Worm (Caenorhabditis elegans): ENCODE results near the gene thn-2.

thn-2 gene

DNA sequence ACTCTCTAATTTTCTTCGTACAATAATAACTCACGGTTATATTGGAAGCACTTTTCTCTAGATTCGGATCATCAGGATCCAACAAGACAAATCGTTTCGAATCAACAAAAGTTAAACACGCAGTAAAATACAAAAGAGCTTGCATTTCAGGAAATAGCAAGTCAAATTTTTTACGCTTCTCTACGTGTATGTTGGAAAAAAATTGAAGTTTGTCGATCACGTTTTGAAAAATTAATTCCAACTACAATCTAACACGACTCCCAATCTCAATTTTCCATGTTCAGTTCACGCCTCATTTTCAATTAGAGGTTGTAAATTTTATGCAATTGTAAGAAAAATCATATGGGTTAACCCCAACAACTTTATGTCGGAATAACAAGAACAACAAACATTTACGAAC, 7.0 kb downstream of the thn-2 start, which contains the start of gene spe-45 (continued):
- TF ChIP-seq nhr-179 (tag; optimal IDR thresholded peaks at IDR 0.05) (no peak), ztf-18 (tag; optimal IDR thresholded peaks at IDR 0.05) (no peak), B0035.1 (tag; optimal IDR thresholded peaks at IDR 0.05) (no peak), ceh-91 (GFP tag; IDR thresholded peaks at IDR 0.05) (no peak), rcor-1 (GFP tag; IDR thresholded peaks at IDR 0.05) (peak; percentile 32; the same call in 1 of the 2 replicates), nfyb-1 (GFP tag; IDR thresholded peaks at IDR 0.05) (no peak), hlh-26 (GFP tag; conservative IDR thresholded peaks at IDR 0.05) (no peak), ztf-22 (GFP tag; optimal IDR thresholded peaks at IDR 0.05) (no peak), ceh-79 (tag; optimal IDR thresholded peaks at IDR 0.05) (no peak), lin-35 (GFP tag; optimal IDR thresholded peaks at IDR 0.05) (peak in 1 of 3 experiments; percentile 38), tbx-9 (tag; optimal IDR thresholded peaks at IDR 0.05; ENCODE audit: borderline replicate concordance) (no peak), ama-1 (optimal IDR thresholded peaks at IDR 0.05) (no peak), ama-1 (GFP tag; optimal IDR thresholded peaks at IDR 0.05) (peak in 1 of 2 experiments; percentile 74), F23B12.7 (tag; optimal IDR thresholded peaks at IDR 0.05; ENCODE audit: insufficient read depth) (no peak), chd-7 (tag; optimal IDR thresholded peaks at IDR 0.05) (no peak), mxl-1 (tag; optimal IDR thresholded peaks at IDR 0.05) (no peak), madf-6 (GFP tag; IDR thresholded peaks at IDR 0.05) (peak; percentile 73), cebp-2 (GFP tag; IDR thresholded peaks at IDR 0.05) (peak; percentile 81; the same call in 1 of the 2 replicates), madf-10 (tag; optimal IDR thresholded peaks at IDR 0.05) (no peak), bed-2 (GFP tag; IDR thresholded peaks at IDR 0.05) (no peak), mel-28 (tag; optimal IDR thresholded peaks at IDR 0.05; ENCODE audit: borderline replicate concordance) (no peak), Y79H2A.3 (GFP tag; conservative IDR thresholded peaks at IDR 0.05) (no peak), snpc-1.3 (tag; optimal IDR thresholded peaks at IDR 0.05; ENCODE audit: insufficient read depth) (no peak), egl-44 (GFP tag; IDR thresholded peaks at IDR 0.05) (no peak), ztf-25 (GFP tag; IDR thresholded peaks at IDR 0.05) (no peak), T26A5.8 (tag; optimal IDR thresholded peaks at IDR 0.05) (no peak), snpc-4 (GFP tag; optimal IDR thresholded peaks at IDR 0.05) (no peak), snpc-4 (tag; optimal IDR thresholded peaks at IDR 0.05) (peak in 2 of 4 experiments; percentile 15 to 47), ets-4 (GFP tag; optimal IDR thresholded peaks at IDR 0.05) (no peak), Y95B8A.8 (GFP tag; IDR thresholded peaks at IDR 0.05) (0 out of 2 replicates have a peak, but pooled peaks have one; percentile 37), egrh-3 (GFP tag; IDR thresholded peaks at IDR 0.05) (no peak), sdz-38 (tag; optimal IDR thresholded peaks at IDR 0.05) (no peak), efl-1 (GFP tag; optimal IDR thresholded peaks at IDR 0.05) (no peak), atf-7 (tag; optimal IDR thresholded peaks at IDR 0.05) (no peak), attf-3 (GFP tag; conservative IDR thresholded peaks at IDR 0.05) (no peak), lin-40 (tag; optimal IDR thresholded peaks at IDR 0.05) (no peak)

- TF ChIP-seq rec-8 (tag; optimal IDR thresholded peaks at IDR 0.05) (peak; percentile 68 to 85), rpc-1 (optimal IDR thresholded peaks at IDR 0.05) (peak; percentile 15), rpc-1 (tag; optimal IDR thresholded peaks at IDR 0.05) (peak; percentile 6), F22D6.2 (tag; optimal IDR thresholded peaks at IDR 0.05) (peak; percentile 60), ama-1 (optimal IDR thresholded peaks at IDR 0.05) (no peak), ama-1 (GFP tag; optimal IDR thresholded peaks at IDR 0.05) (no peak), atf-7 (tag; optimal IDR thresholded peaks at IDR 0.05) (peak; percentile 56), ztf-22 (GFP tag; optimal IDR thresholded peaks at IDR 0.05) (no peak), cebp-2 (GFP tag; IDR thresholded peaks at IDR 0.05) (peak; percentile 91; the same call in 1 of the 2 replicates), F57C9.4 (tag; optimal IDR thresholded peaks at IDR 0.05) (no peak), gei-17 (GFP tag; optimal IDR thresholded peaks at IDR 0.05) (peak; percentile 34), ccch-3 (GFP tag; optimal IDR thresholded peaks at IDR 0.05) (peak; percentile 95), Y53F4B.3 (GFP tag; IDR thresholded peaks at IDR 0.05) (peak; percentile 77; the same call in 1 of the 2 replicates), ceh-27 (GFP tag; optimal IDR thresholded peaks at IDR 0.05) (peak; percentile 97), unc-62 (GFP tag; optimal IDR thresholded peaks at IDR 0.05) (no peak), D2030.7 (GFP tag; IDR thresholded peaks at IDR 0.05) (peak; percentile 95), Y56A3A.18 (GFP tag; IDR thresholded peaks at IDR 0.05) (peak; percentile 84), ztf-6 (GFP tag; IDR thresholded peaks at IDR 0.05) (peak; percentile 87)
These were observed 8.2 kb downstream of the thn-2 start, which contains the start of the genes rps-23 and dpm-3 for ce11 chrIV:12391003-12391637. TSS of gene rps-23 (minus strand) at chrIV:12391053. TSS of gene dpm-3 (plus strand) at chrIV:12391587.
